Fruit fly (Drosophila melanogaster) Kc167 (cell line): ENCODE measurements around the gene CG5162.

Source experiments
- Sin3A ChIP-seq: fragments of >200 bp; optimal IDR thresholded peaks from 2 replicates; lab custom pipeline; 2018; ENCODE audit warnings: missing external identifiers
- psq ChIP-seq: fragments of >200 bp; optimal IDR thresholded peaks from 2 replicates; lab custom pipeline; 2017; ENCODE audit warnings: missing external identifiers

dm6 chrX:17254094-17254493 lies 39.0 kb downstream of the CG5162 start:
- TF ChIP-seq psq (no peak), Sin3A (lab: Kevin White, UChicago) (no peak)
